Fruit fly (Drosophila melanogaster): ENCODE data around the gene Irk3.

Gene Irk3

DNA sequence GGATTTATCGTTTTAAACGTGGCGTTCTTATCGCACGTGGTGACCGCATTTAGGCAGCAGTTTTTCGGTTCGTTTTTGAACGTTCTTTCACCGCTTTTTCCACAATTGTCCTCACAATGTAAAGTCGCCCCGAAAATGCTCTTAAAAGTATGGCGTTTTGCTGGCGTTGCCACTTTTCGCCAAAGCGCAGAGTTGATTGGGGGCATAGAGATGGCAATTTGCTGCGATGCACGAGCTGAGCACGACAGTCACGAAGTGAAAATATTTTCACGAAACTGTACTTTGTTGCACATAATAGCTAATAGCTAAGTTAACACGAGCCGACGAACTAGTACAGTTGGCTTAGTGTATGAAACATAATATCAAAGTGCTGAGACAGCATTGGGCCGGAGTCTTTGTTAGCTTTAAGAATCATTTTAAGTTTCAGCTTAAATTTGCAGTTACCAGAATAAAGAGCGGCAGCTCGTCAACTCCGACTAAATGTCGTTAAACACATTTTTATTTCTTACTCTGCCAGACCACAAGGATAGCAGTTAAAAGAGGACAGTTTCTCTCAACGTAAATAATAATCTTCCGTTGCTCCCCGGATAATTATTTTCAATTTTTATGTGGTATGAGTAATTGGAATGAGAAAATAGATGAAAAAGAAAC, 24.8 kb downstream of the Irk3 start, which contains the start of gene msl-1 (continued):
- peak; percentile 94 for TF ChIP-seq ato (GFP tag; IDR thresholded peaks at IDR 0.05; ENCODE audit: partially characterized antibody)
- peak; percentile 27; the same call in 1 of the 3 replicates for TF ChIP-seq Aef1 (GFP tag; IDR thresholded peaks at IDR 0.05)
- no peak for TF ChIP-seq Elba2 (GFP tag; optimal IDR thresholded peaks at IDR 0.05)
- no peak for TF ChIP-seq Gsc (GFP tag; IDR thresholded peaks at IDR 0.05)
- TF ChIP-seq vnd (GFP tag; IDR thresholded peaks at IDR 0.05; ENCODE audit: partially characterized antibody) = peak; percentile 92
- TF ChIP-seq TFAM (GFP tag; optimal IDR thresholded peaks at IDR 0.05) = no peak
- no peak for TF ChIP-seq CG1832 (GFP tag; optimal IDR thresholded peaks at IDR 0.05)
- TF ChIP-seq C15 (GFP tag; IDR thresholded peaks at IDR 0.05) = no peak
- TF ChIP-seq lola (GFP tag; optimal IDR thresholded peaks at IDR 0.05) = no peak
- TF ChIP-seq CHES-1-like (GFP tag; optimal IDR thresholded peaks at IDR 0.05) = no peak
- 0 out of 3 replicates have a peak, but pooled peaks have one; percentile 18 for TF ChIP-seq ase (GFP tag; IDR thresholded peaks at IDR 0.05)
- no peak for TF ChIP-seq CG14014 (GFP tag; IDR thresholded peaks at IDR 0.05)
- peak; percentile 79 for TF ChIP-seq HmgD (GFP tag; optimal IDR thresholded peaks at IDR 0.05)
- no peak for TF ChIP-seq CG2875 (GFP tag; optimal IDR thresholded peaks at IDR 0.05)
- no peak for TF ChIP-seq lab (GFP tag; optimal IDR thresholded peaks at IDR 0.05)
- no peak for TF ChIP-seq abd-A (tag; optimal IDR thresholded peaks at IDR 0.05)
- peak; percentile 41; the same call in 1 of the 2 replicates for TF ChIP-seq lmd (GFP tag; IDR thresholded peaks at IDR 0.05)
- no peak for TF ChIP-seq esg (GFP tag; conservative IDR thresholded peaks at IDR 0.05)
- TF ChIP-seq CkIIα-i1 (GFP tag; IDR thresholded peaks at IDR 0.05) = no peak
- TF ChIP-seq CG9817 (tag; optimal IDR thresholded peaks at IDR 0.05) = peak; percentile 41
- TF ChIP-seq scrt (GFP tag; optimal IDR thresholded peaks at IDR 0.05) = no peak
- TF ChIP-seq corto (GFP tag; optimal IDR thresholded peaks at IDR 0.05) = no peak
- peak; percentile 90 for TF ChIP-seq CG13287 (GFP tag; IDR thresholded peaks at IDR 0.05; ENCODE audit: partially characterized antibody)
- no peak for TF ChIP-seq CG18011 (GFP tag; optimal IDR thresholded peaks at IDR 0.05)
- no peak for TF ChIP-seq HHEX (GFP tag; optimal IDR thresholded peaks at IDR 0.05)
- no peak for TF ChIP-seq oc (tag; optimal IDR thresholded peaks at IDR 0.05)
- no peak for TF ChIP-seq CG11093 (GFP tag; IDR thresholded peaks at IDR 0.05)
- no peak for TF ChIP-seq luna (GFP tag; optimal IDR thresholded peaks at IDR 0.05)
- no peak for TF ChIP-seq CG15269 (tag; optimal IDR thresholded peaks at IDR 0.05)
- TF ChIP-seq CG2889 (GFP tag; IDR thresholded peaks at IDR 0.05) = no peak
- no peak for TF ChIP-seq gcm (GFP tag; optimal IDR thresholded peaks at IDR 0.05)
- TF ChIP-seq Scr (GFP tag; IDR thresholded peaks at IDR 0.05; ENCODE audit: partially characterized antibody) = peak; percentile 93
- no peak for TF ChIP-seq CG4424 (GFP tag; optimal IDR thresholded peaks at IDR 0.05)
- no peak for TF ChIP-seq caup (GFP tag; optimal IDR thresholded peaks at IDR 0.05; ENCODE audit: severe bottlenecking)
- no peak for TF ChIP-seq sc (optimal IDR thresholded peaks at IDR 0.05)
- no peak for TF ChIP-seq sc (GFP tag; optimal IDR thresholded peaks at IDR 0.05)
- TF ChIP-seq gsb (GFP tag; IDR thresholded peaks at IDR 0.05) = no peak
- TF ChIP-seq CG17186 (GFP tag; optimal IDR thresholded peaks at IDR 0.05) = no peak
- peak; percentile 12 for TF ChIP-seq Hr3 (GFP tag; optimal IDR thresholded peaks at IDR 0.05)
- peak; percentile 58 for TF ChIP-seq CG7786 (GFP tag; optimal IDR thresholded peaks at IDR 0.05)
- TF ChIP-seq unpg (GFP tag; optimal IDR thresholded peaks at IDR 0.05) = no peak
- TF ChIP-seq dimm (GFP tag; IDR thresholded peaks at IDR 0.05) = no peak
- TF ChIP-seq dysf (GFP tag; IDR thresholded peaks at IDR 0.05) = peak; percentile 25; the same call in 1 of the 3 replicates
- peak; percentile 98 for TF ChIP-seq amos (GFP tag; IDR thresholded peaks at IDR 0.05; ENCODE audit: partially characterized antibody)
- TF ChIP-seq wdn (GFP tag; IDR thresholded peaks at IDR 0.05) = peak; percentile 69
- TF ChIP-seq NC2β (GFP tag; optimal IDR thresholded peaks at IDR 0.05) = peak; percentile 49
- no peak for TF ChIP-seq Fer1 (GFP tag; optimal IDR thresholded peaks at IDR 0.05)
- peak; percentile 77 for TF ChIP-seq unc-4 (GFP tag; IDR thresholded peaks at IDR 0.05; ENCODE audit: partially characterized antibody)
- TF ChIP-seq CG10979 (tag; optimal IDR thresholded peaks at IDR 0.05) = no peak

Measured in whole organism, embryonic.